Worm (Caenorhabditis elegans): ENCODE measurements around the gene D1014.2.

The D1014.2 gene

DNA sequence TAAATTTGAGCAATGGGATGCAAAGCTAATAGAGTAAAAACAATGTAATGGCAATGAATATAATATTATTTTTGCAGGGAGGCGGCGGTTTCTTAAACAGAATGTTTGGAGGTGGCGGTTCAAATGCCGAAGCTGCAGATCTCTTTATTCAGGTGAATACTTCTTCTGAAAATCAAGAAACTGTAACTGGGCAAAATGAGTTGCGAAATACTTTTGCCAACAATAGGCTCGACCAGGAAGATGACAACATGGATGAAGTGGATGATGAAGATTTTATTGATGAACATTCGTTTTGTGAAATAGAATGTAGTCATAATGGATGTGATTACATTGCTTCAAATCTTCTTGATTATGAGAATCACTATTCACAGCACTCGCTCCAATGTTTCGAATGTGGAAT lies 12.9 kb upstream of the D1014.2 start:
- TF ChIP-seq sea-1 (GFP tag; conservative IDR thresholded peaks at IDR 0.05) (no peak), scrt-1 (GFP tag; IDR thresholded peaks at IDR 0.05) (no peak), flt-1 (GFP tag; IDR thresholded peaks at IDR 0.05) (no peak), ceh-13 (GFP tag; optimal IDR thresholded peaks at IDR 0.05) (no peak), tbx-37 (GFP tag; conservative IDR thresholded peaks at IDR 0.05) (no peak), ama-1 (optimal IDR thresholded peaks at IDR 0.05) (no peak), hnd-1 (tag; optimal IDR thresholded peaks at IDR 0.05) (no peak), pes-1 (GFP tag; IDR thresholded peaks at IDR 0.05) (no peak), F13C5.2 (tag; optimal IDR thresholded peaks at IDR 0.05) (no peak), B0310.2 (tag; optimal IDR thresholded peaks at IDR 0.05) (no peak), tbx-11 (GFP tag; IDR thresholded peaks at IDR 0.05) (no peak), hmg-4 (GFP tag; optimal IDR thresholded peaks at IDR 0.05) (no peak), tra-4 (tag; optimal IDR thresholded peaks at IDR 0.05) (no peak), hmbx-1 (tag; optimal IDR thresholded peaks at IDR 0.05) (no peak), ets-7 (tag; optimal IDR thresholded peaks at IDR 0.05) (no peak), ceh-36 (tag; optimal IDR thresholded peaks at IDR 0.05) (no peak), aly-1 (tag; optimal IDR thresholded peaks at IDR 0.05) (no peak)

DNA sequence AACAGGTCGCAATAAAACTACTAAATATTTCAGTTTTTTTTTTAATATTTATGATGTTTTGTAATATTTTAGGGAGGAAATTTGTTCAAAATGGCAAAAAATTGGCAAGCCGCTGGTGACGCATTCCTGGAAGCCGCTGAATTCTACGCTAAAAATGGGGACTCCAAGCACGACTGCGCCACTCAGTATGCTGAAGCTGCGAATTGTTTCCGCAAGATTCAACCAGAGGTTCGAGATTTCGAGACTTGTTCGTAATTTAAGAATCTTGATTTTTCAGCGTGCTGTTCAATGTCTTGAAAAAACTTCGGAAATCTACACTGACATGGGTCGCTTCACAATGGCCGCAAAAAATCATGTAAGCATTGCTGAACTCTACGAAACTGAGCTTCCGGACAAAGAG lies 12.1 kb upstream of the D1014.2 start:
- TF ChIP-seq hmg-4 (GFP tag; optimal IDR thresholded peaks at IDR 0.05) (no peak), ceh-13 (GFP tag; optimal IDR thresholded peaks at IDR 0.05) (no peak), sea-1 (GFP tag; conservative IDR thresholded peaks at IDR 0.05) (no peak), tra-4 (tag; optimal IDR thresholded peaks at IDR 0.05) (no peak), flt-1 (GFP tag; IDR thresholded peaks at IDR 0.05) (no peak), tbx-11 (GFP tag; IDR thresholded peaks at IDR 0.05) (no peak), F13C5.2 (tag; optimal IDR thresholded peaks at IDR 0.05) (no peak), ets-7 (tag; optimal IDR thresholded peaks at IDR 0.05) (no peak), pes-1 (GFP tag; IDR thresholded peaks at IDR 0.05) (no peak), scrt-1 (GFP tag; IDR thresholded peaks at IDR 0.05) (no peak), ama-1 (optimal IDR thresholded peaks at IDR 0.05) (no peak), hmbx-1 (tag; optimal IDR thresholded peaks at IDR 0.05) (no peak), B0310.2 (tag; optimal IDR thresholded peaks at IDR 0.05) (no peak)

DNA sequence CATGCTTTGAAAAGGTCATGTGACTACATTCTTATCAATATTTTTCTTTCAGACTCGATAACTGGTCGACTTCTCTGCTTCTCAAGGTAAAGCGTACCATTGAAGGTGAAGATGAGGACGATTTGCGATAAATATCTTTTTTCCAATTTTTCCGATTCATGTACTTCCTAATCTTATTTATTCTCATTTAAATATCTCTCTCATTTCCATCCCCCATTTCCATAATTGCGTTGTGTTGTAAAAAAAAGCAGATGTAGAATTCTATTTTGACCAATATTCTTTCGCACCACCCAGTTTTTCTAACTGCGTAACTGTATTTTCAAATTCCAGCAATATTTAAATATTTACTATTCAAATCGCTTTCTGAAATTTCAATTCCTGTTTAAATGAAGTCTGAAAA lies 10.8 kb upstream of the D1014.2 start, which contains the start of gene D1014.4:
Gene D1014.4, plus strand, starts transcription at position 301 of the 400 bp plus-strand sequence.
- TF ChIP-seq hnd-1 (tag; optimal IDR thresholded peaks at IDR 0.05) = no peak
- no peak for TF ChIP-seq ama-1 (optimal IDR thresholded peaks at IDR 0.05)
- TF ChIP-seq tbx-11 (GFP tag; IDR thresholded peaks at IDR 0.05) = no peak
- TF ChIP-seq ets-7 (tag; optimal IDR thresholded peaks at IDR 0.05) = no peak
- no peak for TF ChIP-seq hmg-4 (GFP tag; optimal IDR thresholded peaks at IDR 0.05)
- no peak for TF ChIP-seq hmbx-1 (tag; optimal IDR thresholded peaks at IDR 0.05)
- no peak for TF ChIP-seq aly-1 (tag; optimal IDR thresholded peaks at IDR 0.05)
- no peak for TF ChIP-seq tbx-37 (GFP tag; conservative IDR thresholded peaks at IDR 0.05)
- TF ChIP-seq B0310.2 (tag; optimal IDR thresholded peaks at IDR 0.05) = no peak
- no peak for TF ChIP-seq tra-4 (tag; optimal IDR thresholded peaks at IDR 0.05)
- TF ChIP-seq ceh-13 (GFP tag; optimal IDR thresholded peaks at IDR 0.05) = no peak
- no peak for TF ChIP-seq pes-1 (GFP tag; IDR thresholded peaks at IDR 0.05)
- no peak for TF ChIP-seq ceh-36 (tag; optimal IDR thresholded peaks at IDR 0.05)
- TF ChIP-seq flt-1 (GFP tag; IDR thresholded peaks at IDR 0.05) = no peak

DNA sequence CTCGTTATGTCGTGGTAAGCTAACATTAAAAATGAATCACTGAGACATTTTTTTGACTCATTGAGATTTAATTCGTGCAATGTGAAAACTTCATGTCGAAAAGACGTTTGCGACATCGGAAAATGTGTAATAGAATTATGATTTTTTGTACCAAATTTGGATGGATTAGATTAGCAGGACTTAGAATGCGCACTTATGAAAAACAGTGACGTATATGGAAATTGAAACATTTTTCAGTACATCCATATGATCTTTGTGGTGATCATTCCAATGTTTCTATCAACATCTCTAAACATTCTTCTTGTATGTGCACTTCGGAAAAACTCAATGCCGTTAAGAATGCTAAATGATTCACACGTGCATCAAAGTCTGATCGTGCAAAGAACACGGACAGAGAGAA lies 810 bp downstream of the D1014.2 start:
- TF ChIP-seq sea-1 (GFP tag; conservative IDR thresholded peaks at IDR 0.05) = no peak
- no peak for TF ChIP-seq hmg-4 (GFP tag; optimal IDR thresholded peaks at IDR 0.05)
- TF ChIP-seq ceh-13 (GFP tag; optimal IDR thresholded peaks at IDR 0.05) = no peak
- TF ChIP-seq ets-7 (tag; optimal IDR thresholded peaks at IDR 0.05) = no peak
- no peak for TF ChIP-seq pes-1 (GFP tag; IDR thresholded peaks at IDR 0.05)
- TF ChIP-seq B0310.2 (tag; optimal IDR thresholded peaks at IDR 0.05) = no peak

DNA sequence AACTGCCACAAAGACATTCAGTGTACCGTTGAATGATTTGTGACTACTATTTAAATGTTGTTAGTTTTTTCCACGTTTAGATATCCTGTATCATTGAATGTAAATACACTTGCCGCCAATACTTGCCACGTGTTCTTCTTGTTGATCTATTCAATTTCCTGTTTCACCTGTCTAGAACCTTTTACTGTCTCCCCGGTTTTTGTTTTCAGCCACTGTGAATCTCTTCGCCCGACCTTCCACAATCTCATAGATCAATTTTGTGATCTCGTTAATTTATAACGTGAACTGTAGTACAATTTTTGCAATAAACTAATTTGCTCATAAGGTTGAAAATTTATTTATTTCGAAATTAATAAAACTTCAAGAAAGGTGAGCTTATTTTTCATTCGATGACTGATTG lies 1.6 kb downstream of the D1014.2 start, which contains the start of gene D1014.13:
Gene D1014.13, plus strand, starts transcription at position 301 of the 400 bp plus-strand sequence.
- TF ChIP-seq ceh-36 (tag; optimal IDR thresholded peaks at IDR 0.05) = no peak
- TF ChIP-seq tbx-11 (GFP tag; IDR thresholded peaks at IDR 0.05) = no peak
- TF ChIP-seq B0310.2 (tag; optimal IDR thresholded peaks at IDR 0.05) = no peak
- TF ChIP-seq ceh-13 (GFP tag; optimal IDR thresholded peaks at IDR 0.05) = no peak
- no peak for TF ChIP-seq tra-4 (tag; optimal IDR thresholded peaks at IDR 0.05)
- TF ChIP-seq tbx-37 (GFP tag; conservative IDR thresholded peaks at IDR 0.05) = no peak
- TF ChIP-seq sea-1 (GFP tag; conservative IDR thresholded peaks at IDR 0.05) = no peak
- TF ChIP-seq aly-1 (tag; optimal IDR thresholded peaks at IDR 0.05) = no peak
- no peak for TF ChIP-seq scrt-1 (GFP tag; IDR thresholded peaks at IDR 0.05)
- TF ChIP-seq pes-1 (GFP tag; IDR thresholded peaks at IDR 0.05) = no peak
- TF ChIP-seq ama-1 (optimal IDR thresholded peaks at IDR 0.05) = no peak
- no peak for TF ChIP-seq hmbx-1 (tag; optimal IDR thresholded peaks at IDR 0.05)
- TF ChIP-seq hmg-4 (GFP tag; optimal IDR thresholded peaks at IDR 0.05) = no peak
- no peak for TF ChIP-seq flt-1 (GFP tag; IDR thresholded peaks at IDR 0.05)
- TF ChIP-seq ets-7 (tag; optimal IDR thresholded peaks at IDR 0.05) = no peak
- no peak for TF ChIP-seq hnd-1 (tag; optimal IDR thresholded peaks at IDR 0.05)
- TF ChIP-seq F13C5.2 (tag; optimal IDR thresholded peaks at IDR 0.05) = no peak

DNA sequence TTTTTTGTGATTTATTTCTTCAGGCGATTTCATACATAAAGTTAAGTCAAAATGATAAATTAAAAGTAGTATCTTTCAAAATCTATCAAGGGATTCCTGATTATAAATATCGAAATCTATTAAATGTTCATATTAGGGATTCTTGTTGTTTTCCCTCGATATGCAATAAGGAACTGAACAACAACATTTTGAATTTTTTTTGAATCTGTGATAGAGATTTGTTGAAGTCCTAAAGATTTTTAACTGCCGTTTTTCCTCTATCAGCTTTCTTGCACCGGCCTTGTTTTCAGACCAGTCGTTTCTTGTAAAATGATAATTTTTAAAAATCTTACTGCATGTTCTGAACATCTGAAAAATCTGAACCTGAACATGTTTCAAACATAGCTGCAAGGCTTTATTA lies 12.0 kb downstream of the D1014.2 start:
- TF ChIP-seq pes-1 (GFP tag; IDR thresholded peaks at IDR 0.05) (no peak), B0310.2 (tag; optimal IDR thresholded peaks at IDR 0.05) (no peak), flt-1 (GFP tag; IDR thresholded peaks at IDR 0.05) (no peak), hmbx-1 (tag; optimal IDR thresholded peaks at IDR 0.05) (no peak), F13C5.2 (tag; optimal IDR thresholded peaks at IDR 0.05) (no peak), aly-1 (tag; optimal IDR thresholded peaks at IDR 0.05) (no peak), hmg-4 (GFP tag; optimal IDR thresholded peaks at IDR 0.05) (no peak), ama-1 (optimal IDR thresholded peaks at IDR 0.05) (no peak)

DNA sequence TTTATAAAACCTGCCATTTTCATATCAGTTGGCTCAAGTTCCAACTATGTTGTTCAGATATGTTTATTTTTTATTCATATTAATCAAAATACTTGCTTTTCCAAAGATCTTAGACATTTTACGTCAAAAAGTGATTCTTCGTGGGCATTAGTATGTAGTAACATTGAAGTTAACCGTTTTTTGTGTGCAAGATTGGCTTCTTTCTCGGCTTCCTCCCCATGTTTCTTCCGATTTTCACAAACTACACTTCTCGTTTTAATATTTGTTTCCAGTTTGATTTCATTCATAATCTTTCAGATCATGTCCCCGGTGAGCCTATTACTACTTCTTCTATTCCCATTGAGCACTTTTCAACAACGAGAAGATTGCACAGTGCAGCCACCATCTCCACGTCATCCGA lies 13.7 kb downstream of the D1014.2 start, which contains the start of gene sul-2:
Gene sul-2, plus strand, starts transcription at position 301 of the 400 bp plus-strand sequence.
- TF ChIP-seq tbx-37 (GFP tag; conservative IDR thresholded peaks at IDR 0.05) (no peak), sea-1 (GFP tag; conservative IDR thresholded peaks at IDR 0.05) (no peak), tra-4 (tag; optimal IDR thresholded peaks at IDR 0.05) (no peak), B0310.2 (tag; optimal IDR thresholded peaks at IDR 0.05) (no peak), ceh-13 (GFP tag; optimal IDR thresholded peaks at IDR 0.05) (no peak), hnd-1 (tag; optimal IDR thresholded peaks at IDR 0.05) (no peak), hmbx-1 (tag; optimal IDR thresholded peaks at IDR 0.05) (no peak), ama-1 (optimal IDR thresholded peaks at IDR 0.05) (no peak), aly-1 (tag; optimal IDR thresholded peaks at IDR 0.05) (no peak), ets-7 (tag; optimal IDR thresholded peaks at IDR 0.05) (no peak)
